Fruit fly (Drosophila melanogaster) whole organism, wandering third instar larva: ENCODE measurements around the gene CG34148.

Experiments used
- HLH106 ChIP-seq: fragments of 200-800 bp; optimal IDR thresholded peaks from 3 replicates; lab custom pipeline; 2019; ENCODE audit warnings: missing biosample characterization, mild to moderate bottlenecking, missing genetic modification characterization, moderate library complexity
- Rel ChIP-seq, 2 experiments: fragments of 200-800 bp; sonication (Bioruptor generic) in 1 of 2; optimal IDR thresholded peaks; 2 replicates in 1 of 2; 3 replicates in 1 of 2; lab custom pipeline; 2016 to 2019; ENCODE audit warnings: mild to moderate bottlenecking in 2 of 2, missing biosample characterization in 2 of 2, missing genetic modification characterization in 2 of 2, moderate library complexity in 1 of 2
- Vsx2 ChIP-seq: fragments of 200-300, 225-300 bp; sonication (Bioruptor generic); optimal IDR thresholded peaks from 2 replicates; lab custom pipeline; 2018; ENCODE audit warnings: missing biosample characterization, missing genetic modification characterization; ENCODE audit not compliant: partially characterized antibody
- fru ChIP-seq: fragments of 200-800 bp; sonication (Bioruptor generic); optimal IDR thresholded peaks from 3 replicates; lab custom pipeline; 2016; ENCODE audit warnings: missing biosample characterization, mild to moderate bottlenecking, missing genetic modification characterization
- jim ChIP-seq: fragments of 175-275, 200-325 bp; sonication (Bioruptor generic); optimal IDR thresholded peaks from 2 replicates; lab custom pipeline; 2016; ENCODE audit warnings: missing biosample characterization, mild to moderate bottlenecking, missing genetic modification characterization
- psq ChIP-seq: fragments of 200-800 bp; sonication (Bioruptor generic); optimal IDR thresholded peaks from 3 replicates; lab custom pipeline; 2017; ENCODE audit warnings: missing biosample characterization, mild to moderate bottlenecking, missing genetic modification characterization, moderate library complexity
- sv ChIP-seq: fragments of 200-800 bp; sonication (Bioruptor generic); optimal IDR thresholded peaks from 3 replicates; lab custom pipeline; 2016; ENCODE audit warnings: missing biosample characterization, missing genetic modification characterization

- TF ChIP-seq HLH106 (tag; lab: Kevin White, UChicago) (no peak), sv (GFP tag; lab: Kevin White, UChicago) (no peak), Rel (GFP tag; optimal IDR thresholded peaks at IDR 0.05; lab: Kevin White, UChicago) (no peak), Rel (tag; optimal IDR thresholded peaks at IDR 0.05; lab: Kevin White, UChicago) (no peak), psq (no peak), fru (GFP tag; lab: Kevin White, UChicago) (no peak), jim (GFP tag; lab: Kevin White, UChicago) (no peak), Vsx2 (no peak)
These were observed 42.0 kb upstream of the CG34148 start for dm6 chr3R:21920495-21920894.
